Worm (Caenorhabditis elegans) whole organism, L4 larva: ENCODE results near the gene F46C8.8.

Experiments used
- F26F4.8 ChIP-seq: fragments of 200-800 bp; sonication (Bioruptor generic); conservative IDR thresholded peaks from 2 replicates; pipeline ENCODE4 v1.3.6; 2022; ENCODE audit warnings: missing genetic modification characterization, missing compliant biosample characterization
- F44E2.7 ChIP-seq: fragments of 200-800 bp; sonication (Bioruptor generic); IDR thresholded peaks from 2 replicates; pipeline ENCODE4 v2.1.2; 2022; ENCODE audit warnings: missing genetic modification characterization, missing compliant biosample characterization
- T20F7.1 ChIP-seq: fragments of 200-800 bp; sonication (Bioruptor generic); optimal IDR thresholded peaks from 2 replicates; lab custom pipeline; 2018; ENCODE audit warnings: mild to moderate bottlenecking, missing genetic modification characterization, missing compliant biosample characterization
- Y105C5A.15 ChIP-seq: fragments of 200-800 bp; sonication (Bioruptor generic); IDR thresholded peaks from 2 replicates; pipeline ENCODE4 v1.3.6; 2022; ENCODE audit warnings: missing genetic modification characterization, missing compliant biosample characterization
- Y75B8A.6 ChIP-seq: fragments of 200-800 bp; sonication (Bioruptor generic); IDR thresholded peaks from 2 replicates; pipeline ENCODE4 v1.3.6; 2022; ENCODE audit warnings: missing genetic modification reagents, missing genetic modification characterization, missing compliant biosample characterization
- ZK546.5 ChIP-seq, 2 experiments: sonication (generic microtip); optimal IDR thresholded peaks; 2 replicates each; lab custom pipeline; 2017; ENCODE audit warnings: missing biosample characterization in 2 of 2, missing genetic modification characterization in 2 of 2
- aly-2 ChIP-seq: sonication (generic microtip); optimal IDR thresholded peaks from 2 replicates; lab custom pipeline; 2018; ENCODE audit warnings: missing biosample characterization, missing genetic modification characterization
- ama-1 ChIP-seq: fragments of 150-350 bp; optimal IDR thresholded peaks from 2 replicates; lab custom pipeline; 2014; ENCODE audit warnings: inconsistent platforms, mixed read lengths
- ceh-44 ChIP-seq: fragments of 200-800 bp; sonication (Bioruptor generic); IDR thresholded peaks from 2 replicates; pipeline ENCODE4 v1.3.6; 2022; ENCODE audit warnings: missing genetic modification reagents, missing genetic modification characterization, missing compliant biosample characterization
- daf-12 ChIP-seq: fragments of 150-350 bp; optimal IDR thresholded peaks from 2 replicates; lab custom pipeline; 2014; ENCODE audit warnings: missing biosample characterization, missing genetic modification reagents, missing genetic modification characterization
- dmd-6 ChIP-seq: fragments of 200-800 bp; sonication (Bioruptor generic); IDR thresholded peaks from 2 replicates; pipeline ENCODE4 v1.3.6; 2022; ENCODE audit warnings: missing genetic modification reagents, missing genetic modification characterization, missing compliant biosample characterization
- dmd-9 ChIP-seq: fragments of 200-800 bp; sonication (Bioruptor generic); IDR thresholded peaks from 2 replicates; pipeline ENCODE4 v1.3.6; 2022; ENCODE audit warnings: missing genetic modification reagents, missing genetic modification characterization, missing compliant biosample characterization
- dve-1 ChIP-seq: sonication (generic microtip); optimal IDR thresholded peaks from 2 replicates; lab custom pipeline; 2017; ENCODE audit warnings: antibody characterized with exemption, mild to moderate bottlenecking, missing genetic modification characterization, missing compliant biosample characterization; ENCODE audit not compliant: insufficient read depth
- egl-27 ChIP-seq: sonication (generic microtip); optimal IDR thresholded peaks from 3 replicates; lab custom pipeline; 2017; ENCODE audit warnings: missing biosample characterization, missing genetic modification reagents, missing genetic modification characterization
- gei-8 ChIP-seq: fragments of 200-800 bp; sonication (Bioruptor generic); optimal IDR thresholded peaks from 2 replicates; lab custom pipeline; 2018; ENCODE audit warnings: mild to moderate bottlenecking, missing genetic modification characterization, missing compliant biosample characterization
- hif-1 ChIP-seq, 2 experiments: sonication (generic microtip); optimal IDR thresholded peaks; 2 replicates each; lab custom pipeline; 2016 to 2017; ENCODE audit warnings: missing compliant biosample characterization in 2 of 2, missing genetic modification characterization in 2 of 2, missing genetic modification reagents in 2 of 2, missing genotype in 2 of 2, mild to moderate bottlenecking in 1 of 2
- hlh-11 ChIP-seq: fragments of 200-800 bp; sonication (Bioruptor generic); optimal IDR thresholded peaks from 2 replicates; lab custom pipeline; 2018; ENCODE audit warnings: mild to moderate bottlenecking, missing genetic modification characterization, missing compliant biosample characterization
- hlh-30 ChIP-seq: sonication (generic microtip); optimal IDR thresholded peaks from 2 replicates; lab custom pipeline; 2017; ENCODE audit warnings: antibody characterized with exemption, mild to moderate bottlenecking, missing genetic modification characterization, missing compliant biosample characterization; ENCODE audit not compliant: insufficient read depth
- lin-1 ChIP-seq: fragments of 200-800 bp; sonication (Bioruptor generic); IDR thresholded peaks from 2 replicates; pipeline ENCODE4 v1.3.6; 2022; ENCODE audit warnings: missing genetic modification reagents, missing genetic modification characterization, missing compliant biosample characterization
- lin-13 ChIP-seq: fragments of 150-350 bp; optimal IDR thresholded peaks from 2 replicates; lab custom pipeline; 2014; ENCODE audit warnings: missing biosample characterization, missing genetic modification reagents, missing genetic modification characterization
- lin-15B ChIP-seq: fragments of 150-350 bp; sonication (generic microtip); optimal IDR thresholded peaks from 3 replicates; lab custom pipeline; 2014; ENCODE audit warnings: missing biosample characterization, missing genetic modification characterization
- lin-29 ChIP-seq: fragments of 200-800 bp; sonication (Bioruptor generic); IDR thresholded peaks from 2 replicates; pipeline ENCODE4 v1.3.6; 2022; ENCODE audit warnings: missing genetic modification reagents, missing genetic modification characterization, missing compliant biosample characterization
- madf-5 ChIP-seq, 2 experiments: fragments of 200-800 bp; sonication (Bioruptor generic); IDR thresholded peaks; 2 replicates each; pipeline ENCODE4 v1.3.6; 2022; ENCODE audit warnings: missing compliant biosample characterization in 2 of 2, missing genetic modification characterization in 2 of 2
- mdl-1 ChIP-seq, 2 experiments: fragments of 150-350 bp in 1 of 2; sonication (generic microtip) in 1 of 2; optimal IDR thresholded peaks; 2 replicates each; lab custom pipeline; 2014 to 2017; ENCODE audit warnings: missing biosample characterization in 2 of 2, missing genetic modification characterization in 2 of 2
- mdt-29 ChIP-seq: fragments of 200-800 bp; sonication (Bioruptor generic); IDR thresholded peaks from 2 replicates; pipeline ENCODE4 v1.3.6; 2022; ENCODE audit warnings: missing genetic modification reagents, missing genetic modification characterization, missing compliant biosample characterization
- nhr-10 ChIP-seq: fragments of 150-350 bp; optimal IDR thresholded peaks from 2 replicates; lab custom pipeline; 2014; ENCODE audit warnings: missing biosample characterization, missing genetic modification characterization
- nhr-11 ChIP-seq: fragments of 150-350 bp; optimal IDR thresholded peaks from 2 replicates; lab custom pipeline; 2014; ENCODE audit warnings: missing biosample characterization, missing genetic modification characterization
- nhr-111 ChIP-seq: fragments of 200-800 bp; sonication (Bioruptor generic); optimal IDR thresholded peaks from 2 replicates; lab custom pipeline; 2018; ENCODE audit warnings: mild to moderate bottlenecking, missing genetic modification characterization, missing compliant biosample characterization
- nhr-28 ChIP-seq: fragments of 150-350 bp; optimal IDR thresholded peaks from 2 replicates; lab custom pipeline; 2014; ENCODE audit warnings: missing biosample characterization, missing genetic modification characterization
- nhr-48 ChIP-seq: sonication (generic microtip); optimal IDR thresholded peaks from 2 replicates; lab custom pipeline; 2016; ENCODE audit warnings: mild to moderate bottlenecking, missing genetic modification characterization, missing compliant biosample characterization
- nhr-6 ChIP-seq: fragments of 150-350 bp; optimal IDR thresholded peaks from 2 replicates; lab custom pipeline; 2014; ENCODE audit warnings: missing biosample characterization, missing genetic modification characterization
- nhr-76 ChIP-seq: fragments of 150-350 bp; optimal IDR thresholded peaks from 2 replicates; lab custom pipeline; 2014; ENCODE audit warnings: missing biosample characterization, missing genetic modification characterization
- nhr-77 ChIP-seq: fragments of 150-350 bp; optimal IDR thresholded peaks from 2 replicates; lab custom pipeline; 2014; ENCODE audit warnings: missing biosample characterization, missing genetic modification characterization
- pha-4 ChIP-seq, 2 experiments: fragments of 150-350 bp in 1 of 2; fragments of 200-800 bp in 1 of 2; sonication (Bioruptor generic) in 1 of 2; IDR thresholded peaks in 1 of 2; optimal IDR thresholded peaks in 1 of 2; 2 replicates each; pipeline versions ENCODE4 v1.3.6 to Lab custom; 2014 to 2022; ENCODE audit warnings: missing genetic modification characterization in 2 of 2, missing genetic modification reagents in 2 of 2, missing biosample characterization in 1 of 2, missing compliant biosample characterization in 1 of 2
- php-3 ChIP-seq: fragments of 200-800 bp; sonication (Bioruptor generic); IDR thresholded peaks from 2 replicates; pipeline ENCODE4 v1.3.6; 2022; ENCODE audit warnings: missing genetic modification reagents, missing genetic modification characterization, missing compliant biosample characterization
- pqm-1 ChIP-seq: sonication (generic microtip); optimal IDR thresholded peaks from 2 replicates; lab custom pipeline; 2017; ENCODE audit warnings: missing biosample characterization, missing genetic modification characterization
- saeg-2 ChIP-seq: fragments of 200-800 bp; sonication (Bioruptor generic); IDR thresholded peaks from 2 replicates; pipeline ENCODE4 v1.3.6; 2022; ENCODE audit warnings: missing genetic modification reagents, missing genetic modification characterization, missing compliant biosample characterization
- set-16 ChIP-seq: fragments of 200-800 bp; sonication (Bioruptor generic); IDR thresholded peaks from 2 replicates; pipeline ENCODE4 v1.3.6; 2022; ENCODE audit warnings: missing genetic modification reagents, missing genetic modification characterization, missing compliant biosample characterization
- skn-1 ChIP-seq: fragments of 150-350 bp; optimal IDR thresholded peaks from 2 replicates; lab custom pipeline; 2014; ENCODE audit warnings: missing biosample characterization, missing genetic modification characterization
- snpc-1.2 ChIP-seq: fragments of 200-800 bp; sonication (Bioruptor generic); IDR thresholded peaks from 2 replicates; pipeline ENCODE4 v1.3.6; 2022; ENCODE audit warnings: missing genetic modification reagents, missing genetic modification characterization, missing compliant biosample characterization
- tag-97 ChIP-seq: fragments of 200-800 bp; sonication (Bioruptor generic); IDR thresholded peaks from 2 replicates; pipeline ENCODE4 v1.3.6; 2022; ENCODE audit warnings: missing genetic modification characterization, missing compliant biosample characterization
- unc-62 ChIP-seq, 3 experiments: fragments of 150-350 bp in 1 of 3; sonication (generic microtip); optimal IDR thresholded peaks in 2 of 3; peaks in 1 of 3; 1 replicate in 1 of 3; 2 replicates in 2 of 3; lab custom pipeline; 2014 to 2017; ENCODE audit warnings: missing biosample characterization in 3 of 3, missing genetic modification characterization in 3 of 3, missing genetic modification reagents in 3 of 3, missing genotype in 1 of 3
- zag-1 ChIP-seq: fragments of 150-350 bp; optimal IDR thresholded peaks from 2 replicates; lab custom pipeline; 2014; ENCODE audit warnings: missing biosample characterization, missing genetic modification characterization
- zfp-2 ChIP-seq: sonication (generic microtip); optimal IDR thresholded peaks from 2 replicates; lab custom pipeline; 2016; ENCODE audit warnings: mild to moderate bottlenecking, missing genetic modification characterization, missing compliant biosample characterization
- zip-11 ChIP-seq: fragments of 200-800 bp; sonication (Bioruptor generic); IDR thresholded peaks from 2 replicates; pipeline ENCODE4 v1.3.6; 2022; ENCODE audit warnings: missing genetic modification characterization, missing compliant biosample characterization
- ztf-11 ChIP-seq: fragments of 150-350 bp; optimal IDR thresholded peaks from 2 replicates; lab custom pipeline; 2014; ENCODE audit warnings: missing biosample characterization, missing genetic modification characterization

The F46C8.8 gene

DNA sequence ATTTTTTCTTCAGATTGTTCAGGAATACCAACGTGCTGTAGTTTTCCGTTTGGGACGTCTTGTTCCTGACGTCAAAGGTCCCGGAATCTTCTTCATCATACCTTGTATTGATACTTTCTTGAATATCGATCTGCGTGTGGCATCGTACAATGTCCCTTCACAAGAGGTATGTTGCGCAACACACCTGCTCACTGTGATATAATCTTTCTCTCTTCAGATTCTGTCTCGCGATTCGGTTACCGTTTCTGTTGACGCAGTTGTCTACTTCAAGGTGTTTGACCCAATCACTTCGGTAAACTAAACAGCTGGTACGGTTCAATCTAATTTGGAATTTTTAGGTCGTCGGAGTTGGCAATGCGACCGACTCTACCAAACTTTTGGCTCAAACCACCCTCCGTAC is 9.2 kb upstream of the F46C8.8 start:
- TF ChIP-seq ZK546.5 (tag; optimal IDR thresholded peaks at IDR 0.05; lab: Kevin White, UChicago) (no peak), ztf-11 (tag; lab: Kevin White, UChicago) (no peak), daf-12 (no peak), snpc-1.2 (no peak), gei-8 (GFP tag; lab: Kevin White, UChicago) (no peak), T20F7.1 (GFP tag; lab: Kevin White, UChicago) (no peak), php-3 (GFP tag; lab: Robert Waterston, UW) (no peak), hif-1 (tag; optimal IDR thresholded peaks at IDR 0.05; lab: Kevin White, UChicago) (no peak), ceh-44 (GFP tag; lab: Robert Waterston, UW) (no peak), Y75B8A.6 (GFP tag; lab: Robert Waterston, UW) (no peak), lin-1 (GFP tag; lab: Robert Waterston, UW) (no peak), skn-1 (tag; lab: Kevin White, UChicago) (no peak)

- TF ChIP-seq madf-5 (GFP tag; IDR thresholded peaks at IDR 0.05; lab: Robert Waterston, UW) (no peak), tag-97 (GFP tag; lab: Robert Waterston, UW) (no peak)
- TF ChIP-seq, all 104 proteins: peak for 0
These were observed 8.4 kb upstream of the F46C8.8 start, which contains the start of gene sto-1 for ce11 chrX:7562625-7563024. sto-1 (plus strand) TSS chrX:7562824.

DNA sequence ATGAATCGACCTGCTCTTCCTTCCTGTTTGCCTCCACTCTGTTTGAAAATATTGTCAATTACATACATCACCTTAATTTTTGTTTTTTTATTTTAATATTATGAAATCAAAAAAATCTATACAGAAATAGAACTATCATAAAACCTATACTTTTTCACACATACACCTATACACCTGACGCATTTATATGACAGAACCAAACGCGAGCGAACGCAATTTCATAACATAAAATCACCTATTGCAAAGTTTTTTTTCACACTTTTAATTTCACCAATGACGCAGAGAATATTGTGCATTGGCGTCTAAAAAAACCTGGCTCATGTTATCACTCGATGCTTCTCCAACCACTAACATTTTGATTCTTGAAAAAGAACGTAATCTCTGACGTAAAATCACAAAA is 7.7 kb upstream of the F46C8.8 start:
- TF ChIP-seq unc-62 (GFP tag; optimal IDR thresholded peaks at IDR 0.05 in 1 of 2; lab: Kevin White, UChicago) (no peak), unc-62 (tag; optimal IDR thresholded peaks at IDR 0.05; lab: Kevin White, UChicago) (no peak), lin-29 (GFP tag; lab: Robert Waterston, UW) (no peak), nhr-76 (tag; lab: Kevin White, UChicago) (no peak), pha-4 (GFP tag; IDR thresholded peaks at IDR 0.05; lab: Robert Waterston, UW) (no peak), pha-4 (tag; optimal IDR thresholded peaks at IDR 0.05; lab: Kevin White, UChicago) (no peak), saeg-2 (GFP tag; lab: Robert Waterston, UW) (no peak), nhr-6 (tag; lab: Kevin White, UChicago) (no peak), nhr-28 (no peak), mdl-1 (tag; optimal IDR thresholded peaks at IDR 0.05; lab: Kevin White, UChicago) (no peak), hlh-30 (no peak), nhr-111 (no peak), aly-2 (tag; lab: Kevin White, UChicago) (no peak), skn-1 (tag; lab: Kevin White, UChicago) (no peak), zip-11 (no peak), egl-27 (tag; lab: Kevin White, UChicago) (no peak), F26F4.8 (GFP tag; lab: Robert Waterston, UW) (no peak), nhr-11 (tag; lab: Kevin White, UChicago) (no peak), mdt-29 (GFP tag; lab: Robert Waterston, UW) (no peak)

ce11 chrX:7558928-7559455 is 4.8 kb upstream of the F46C8.8 start, which contains the start of the genes PDB1.1 and F08C6.5:
PDB1.1 (minus strand) TSS chrX:7559085.
F08C6.5 (plus strand) TSS chrX:7559405.
- TF ChIP-seq zag-1 (tag; lab: Kevin White, UChicago) (no peak), dve-1 (tag; lab: Kevin White, UChicago) (peak; percentile 4), set-16 (GFP tag; lab: Robert Waterston, UW) (no peak), nhr-77 (tag; lab: Kevin White, UChicago) (peak; percentile 69), lin-15B (no peak), lin-13 (GFP tag; lab: Kevin White, UChicago) (no peak), aly-2 (tag; lab: Kevin White, UChicago) (no peak), egl-27 (tag; lab: Kevin White, UChicago) (no peak), ama-1 (lab: Kevin White, UChicago) (no peak), nhr-28 (peak; percentile 88), F44E2.7 (no peak), mdl-1 (tag; optimal IDR thresholded peaks at IDR 0.05; lab: Kevin White, UChicago) (peak in 1 of 2 experiments; percentile 57), nhr-48 (tag; lab: Kevin White, UChicago) (peak; percentile 4), T20F7.1 (GFP tag; lab: Kevin White, UChicago) (no peak), skn-1 (tag; lab: Kevin White, UChicago) (no peak), nhr-10 (tag; lab: Kevin White, UChicago) (no peak), pqm-1 (tag; lab: Kevin White, UChicago) (peak; percentile 76), hlh-11 (tag; lab: Kevin White, UChicago) (peak; percentile 55), Y105C5A.15 (GFP tag; lab: Robert Waterston, UW) (no peak), dmd-6 (GFP tag; lab: Robert Waterston, UW) (peak; percentile 68), zfp-2 (tag; lab: Kevin White, UChicago) (no peak), dmd-9 (no peak)
